Worm (Caenorhabditis elegans) whole organism, L2 larva: ENCODE results near the gene tbx-2.

Experiments used
- C34F6.9 ChIP-seq: fragments of 150-350 bp; optimal IDR thresholded peaks from 2 replicates; lab custom pipeline; 2014; ENCODE audit warnings: missing biosample characterization, missing genetic modification characterization
- F13H6.1 ChIP-seq: sonication (generic microtip); optimal IDR thresholded peaks from 2 replicates; lab custom pipeline; 2016; ENCODE audit warnings: missing genetic modification characterization, missing compliant biosample characterization
- R02D3.7 ChIP-seq: fragments of 150-350 bp; optimal IDR thresholded peaks from 2 replicates; lab custom pipeline; 2014; ENCODE audit warnings: missing biosample characterization, missing genetic modification characterization
- Y55F3AM.14 ChIP-seq: fragments of 200-800 bp; sonication (Bioruptor generic); optimal IDR thresholded peaks from 2 replicates; lab custom pipeline; 2018; ENCODE audit warnings: mild to moderate bottlenecking, missing genetic modification characterization, missing compliant biosample characterization
- ZK546.5 ChIP-seq: sonication (generic microtip); optimal IDR thresholded peaks from 2 replicates; lab custom pipeline; 2017; ENCODE audit warnings: missing biosample characterization, missing genetic modification characterization
- alr-1 ChIP-seq: fragments of 150-350 bp; optimal IDR thresholded peaks from 2 replicates; lab custom pipeline; 2014; ENCODE audit warnings: missing biosample characterization, missing genetic modification characterization
- aly-2 ChIP-seq: fragments of 150-350 bp; optimal IDR thresholded peaks from 2 replicates; lab custom pipeline; 2014; ENCODE audit warnings: missing biosample characterization, missing genetic modification characterization
- ama-1 ChIP-seq: fragments of 150-350 bp; optimal IDR thresholded peaks from 2 replicates; lab custom pipeline; 2018; ENCODE audit warnings: inconsistent platforms
- blmp-1 ChIP-seq: sonication (generic microtip); optimal IDR thresholded peaks from 2 replicates; lab custom pipeline; 2017; ENCODE audit warnings: missing genetic modification characterization, mild to moderate bottlenecking, missing compliant biosample characterization, antibody characterized with exemption, moderate library complexity; ENCODE audit not compliant: insufficient read depth
- ceh-16 ChIP-seq: fragments of 150-350 bp; optimal IDR thresholded peaks from 2 replicates; lab custom pipeline; 2014; ENCODE audit warnings: missing biosample characterization, missing genetic modification characterization
- ceh-82 ChIP-seq: fragments of 150-350 bp; optimal IDR thresholded peaks from 2 replicates; lab custom pipeline; 2014; ENCODE audit warnings: missing biosample characterization, missing genetic modification characterization
- crh-2 ChIP-seq: sonication (generic microtip); optimal IDR thresholded peaks from 2 replicates; lab custom pipeline; 2017; ENCODE audit warnings: missing biosample characterization, missing genetic modification characterization
- dmd-4 ChIP-seq: sonication (generic microtip); optimal IDR thresholded peaks from 2 replicates; lab custom pipeline; 2017; ENCODE audit warnings: missing biosample characterization, missing genetic modification characterization
- egl-27 ChIP-seq: sonication (generic microtip); optimal IDR thresholded peaks from 3 replicates; lab custom pipeline; 2017; ENCODE audit warnings: missing biosample characterization, missing genetic modification reagents, missing genetic modification characterization
- elt-1 ChIP-seq: fragments of 150-350 bp; optimal IDR thresholded peaks from 2 replicates; lab custom pipeline; 2014; ENCODE audit warnings: missing biosample characterization, missing genetic modification characterization
- fos-1 ChIP-seq: fragments of 150-350 bp; optimal IDR thresholded peaks from 2 replicates; lab custom pipeline; 2014; ENCODE audit warnings: missing biosample characterization, missing genetic modification characterization
- gmeb-1 ChIP-seq: fragments of 150-350 bp; optimal IDR thresholded peaks from 2 replicates; lab custom pipeline; 2014; ENCODE audit warnings: missing biosample characterization, missing genetic modification characterization
- lin-11 ChIP-seq: fragments of 150-350 bp; sonication (generic microtip); optimal IDR thresholded peaks from 2 replicates; lab custom pipeline; 2014; ENCODE audit warnings: missing biosample characterization, missing genetic modification characterization, inconsistent platforms, mixed read lengths
- lin-13 ChIP-seq: fragments of 150-350 bp; optimal IDR thresholded peaks from 2 replicates; lab custom pipeline; 2014; ENCODE audit warnings: missing biosample characterization, missing genetic modification reagents, missing genetic modification characterization
- lin-39 ChIP-seq: fragments of 150-350 bp; optimal IDR thresholded peaks from 2 replicates; lab custom pipeline; 2014; ENCODE audit warnings: missing biosample characterization, missing genetic modification reagents, missing genetic modification characterization
- lsy-2 ChIP-seq, 2 experiments: fragments of 150-350 bp in 1 of 2; sonication (generic microtip) in 1 of 2; optimal IDR thresholded peaks; 2 replicates each; lab custom pipeline; 2014 to 2017; ENCODE audit warnings: missing biosample characterization in 2 of 2, missing genetic modification characterization in 2 of 2
- mab-5 ChIP-seq: fragments of 150-350 bp; optimal IDR thresholded peaks from 2 replicates; lab custom pipeline; 2014; ENCODE audit warnings: missing biosample characterization, missing genetic modification characterization
- mbf-1 ChIP-seq: sonication (generic microtip); optimal IDR thresholded peaks from 2 replicates; lab custom pipeline; 2017; ENCODE audit warnings: missing biosample characterization, missing genetic modification characterization
- mdl-1 ChIP-seq, 2 experiments: fragments of 150-350 bp in 1 of 2; sonication (generic microtip) in 1 of 2; optimal IDR thresholded peaks; 2 replicates each; lab custom pipeline; 2017; ENCODE audit warnings: missing biosample characterization in 2 of 2, missing genetic modification characterization in 2 of 2
- nhr-10 ChIP-seq: sonication (generic microtip); optimal IDR thresholded peaks from 2 replicates; lab custom pipeline; 2017; ENCODE audit warnings: missing biosample characterization, missing genetic modification characterization
- nhr-11 ChIP-seq: fragments of 150-350 bp; optimal IDR thresholded peaks from 2 replicates; lab custom pipeline; 2014; ENCODE audit warnings: missing biosample characterization, missing genetic modification characterization
- nhr-12 ChIP-seq: fragments of 150-350 bp; optimal IDR thresholded peaks from 2 replicates; lab custom pipeline; 2014; ENCODE audit warnings: missing biosample characterization, missing genetic modification characterization
- nhr-129 ChIP-seq: fragments of 150-350 bp; optimal IDR thresholded peaks from 2 replicates; lab custom pipeline; 2014; ENCODE audit warnings: missing biosample characterization, missing genetic modification characterization
- nhr-21 ChIP-seq: fragments of 150-350 bp; optimal IDR thresholded peaks from 2 replicates; lab custom pipeline; 2014; ENCODE audit warnings: missing biosample characterization, missing genetic modification characterization
- nhr-23 ChIP-seq: fragments of 150-350 bp; optimal IDR thresholded peaks from 2 replicates; lab custom pipeline; 2014; ENCODE audit warnings: missing biosample characterization, missing genetic modification reagents, missing genetic modification characterization
- nhr-237 ChIP-seq: fragments of 150-350 bp; optimal IDR thresholded peaks from 2 replicates; lab custom pipeline; 2014; ENCODE audit warnings: missing biosample characterization, missing genetic modification characterization
- nhr-25 ChIP-seq: fragments of 150-350 bp; sonication (generic microtip); optimal IDR thresholded peaks from 3 replicates; lab custom pipeline; 2014; ENCODE audit warnings: missing biosample characterization, missing genetic modification characterization
- nhr-6 ChIP-seq: fragments of 150-350 bp; optimal IDR thresholded peaks from 2 replicates; lab custom pipeline; 2014; ENCODE audit warnings: missing biosample characterization, missing genetic modification characterization
- nhr-77 ChIP-seq: fragments of 150-350 bp; optimal IDR thresholded peaks from 2 replicates; lab custom pipeline; 2014; ENCODE audit warnings: missing biosample characterization, missing genetic modification characterization
- peb-1 ChIP-seq: fragments of 150-350 bp; optimal IDR thresholded peaks from 2 replicates; lab custom pipeline; 2014; ENCODE audit warnings: missing biosample characterization, missing genetic modification characterization
- sem-4 ChIP-seq: fragments of 150-350 bp; optimal IDR thresholded peaks from 2 replicates; lab custom pipeline; 2014; ENCODE audit warnings: missing biosample characterization, missing genetic modification reagents, missing genetic modification characterization
- skn-1 ChIP-seq: sonication (generic microtip); optimal IDR thresholded peaks from 2 replicates; lab custom pipeline; 2017; ENCODE audit warnings: missing biosample characterization, missing genetic modification characterization
- sma-3 ChIP-seq: sonication (generic microtip); optimal IDR thresholded peaks from 2 replicates; lab custom pipeline; 2016; ENCODE audit warnings: missing genetic modification reagents, missing genetic modification characterization, missing compliant biosample characterization
- sma-9 ChIP-seq, 2 experiments: fragments of 150-350 bp in 1 of 2; sonication (generic microtip) in 1 of 2; optimal IDR thresholded peaks; 2 replicates each; lab custom pipeline; 2014 to 2016; ENCODE audit warnings: missing genetic modification characterization in 2 of 2, mild to moderate bottlenecking in 1 of 2, missing biosample characterization in 1 of 2, missing compliant biosample characterization in 1 of 2, missing genetic modification reagents in 1 of 2, moderate library complexity in 1 of 2
- unc-39 ChIP-seq: fragments of 150-350 bp; optimal IDR thresholded peaks from 2 replicates; lab custom pipeline; 2014; ENCODE audit warnings: missing biosample characterization, missing genetic modification characterization
- unc-55 ChIP-seq: fragments of 150-350 bp; sonication (generic microtip); optimal IDR thresholded peaks from 3 replicates; lab custom pipeline; 2014; ENCODE audit warnings: missing biosample characterization, missing genetic modification reagents, missing genetic modification characterization
- unc-62 ChIP-seq: fragments of 150-350 bp; optimal IDR thresholded peaks from 2 replicates; lab custom pipeline; 2014; ENCODE audit warnings: missing biosample characterization, missing genetic modification reagents, missing genetic modification characterization
- zag-1 ChIP-seq: fragments of 150-350 bp; optimal IDR thresholded peaks from 2 replicates; lab custom pipeline; 2014; ENCODE audit warnings: missing biosample characterization, missing genetic modification characterization
- ztf-1 ChIP-seq: fragments of 200-800 bp; sonication (Bioruptor generic); conservative IDR thresholded peaks from 2 replicates; pipeline ENCODE4 v1.3.6; 2022; ENCODE audit warnings: missing genetic modification characterization, missing compliant biosample characterization
- ztf-11 ChIP-seq: sonication (generic microtip); optimal IDR thresholded peaks from 2 replicates; lab custom pipeline; 2017; ENCODE audit warnings: missing biosample characterization, missing genetic modification characterization

tbx-2 gene

ce11 chrIII:5106893-5107471 is 29.1 kb downstream of the tbx-2 start, which contains the start of gene dpy-17:
dpy-17 (plus strand) TSS chrIII:5107330.
- no peak for TF ChIP-seq sma-3
- TF ChIP-seq F13H6.1 (tag; lab: Kevin White, UChicago), result no peak
- TF ChIP-seq dmd-4 (tag; lab: Kevin White, UChicago), result no peak
- no peak for TF ChIP-seq ZK546.5 (tag; lab: Kevin White, UChicago)
- TF ChIP-seq nhr-21 (tag; lab: Kevin White, UChicago), result no peak
- no peak for TF ChIP-seq fos-1 (tag; lab: Kevin White, UChicago)
- no peak for TF ChIP-seq unc-62 (GFP tag; lab: Kevin White, UChicago)
- no peak for TF ChIP-seq ztf-1 (GFP tag; lab: Robert Waterston, UW)
- no peak for TF ChIP-seq zag-1 (tag; lab: Kevin White, UChicago)
- TF ChIP-seq gmeb-1 (tag; lab: Kevin White, UChicago), result no peak
- TF ChIP-seq skn-1 (tag; lab: Kevin White, UChicago), result no peak
- no peak for TF ChIP-seq mbf-1 (tag; lab: Kevin White, UChicago)
- no peak for TF ChIP-seq sem-4 (tag; lab: Kevin White, UChicago)
- TF ChIP-seq C34F6.9 (tag; lab: Kevin White, UChicago), result no peak
- no peak for TF ChIP-seq nhr-11 (tag; lab: Kevin White, UChicago)

ce11 chrIII:5105485-5105884 is 30.6 kb downstream of the tbx-2 start:
- TF ChIP-seq nhr-21 (tag; lab: Kevin White, UChicago) (no peak), unc-39 (tag; lab: Kevin White, UChicago) (no peak), lin-11 (tag; lab: Kevin White, UChicago) (no peak), nhr-237 (tag; lab: Kevin White, UChicago) (no peak), nhr-10 (tag; lab: Kevin White, UChicago) (no peak), F13H6.1 (tag; lab: Kevin White, UChicago) (no peak), crh-2 (tag; lab: Kevin White, UChicago) (no peak), nhr-11 (tag; lab: Kevin White, UChicago) (no peak), mdl-1 (tag; optimal IDR thresholded peaks at IDR 0.05; lab: Kevin White, UChicago) (no peak), unc-62 (GFP tag; lab: Kevin White, UChicago) (no peak)

- TF ChIP-seq ztf-1 (GFP tag; lab: Robert Waterston, UW) (no peak), aly-2 (tag; lab: Kevin White, UChicago) (no peak), alr-1 (tag; lab: Kevin White, UChicago) (no peak), mdl-1 (tag; optimal IDR thresholded peaks at IDR 0.05; lab: Kevin White, UChicago) (no peak), mab-5 (tag; lab: Kevin White, UChicago) (peak; percentile 2), unc-39 (tag; lab: Kevin White, UChicago) (no peak), nhr-12 (tag; lab: Kevin White, UChicago) (no peak), unc-62 (GFP tag; lab: Kevin White, UChicago) (no peak), peb-1 (tag; lab: Kevin White, UChicago) (no peak), nhr-77 (no peak), lin-11 (tag; lab: Kevin White, UChicago) (no peak), ceh-16 (no peak), nhr-6 (tag; lab: Kevin White, UChicago) (no peak), elt-1 (tag; lab: Kevin White, UChicago) (no peak), Y55F3AM.14 (no peak), sma-9 (GFP tag; optimal IDR thresholded peaks at IDR 0.05; lab: Kevin White, UChicago) (peak; percentile 43), sma-9 (tag; optimal IDR thresholded peaks at IDR 0.05; lab: Kevin White, UChicago) (no peak), ztf-11 (tag; lab: Kevin White, UChicago) (no peak), lin-13 (GFP tag; lab: Kevin White, UChicago) (peak; percentile 46), R02D3.7 (tag; lab: Kevin White, UChicago) (no peak), gmeb-1 (tag; lab: Kevin White, UChicago) (peak; percentile 40), nhr-25 (peak; percentile 23), mbf-1 (tag; lab: Kevin White, UChicago) (no peak), nhr-10 (tag; lab: Kevin White, UChicago) (no peak), ZK546.5 (tag; lab: Kevin White, UChicago) (no peak), dmd-4 (tag; lab: Kevin White, UChicago) (no peak), zag-1 (tag; lab: Kevin White, UChicago) (no peak), blmp-1 (tag; lab: Kevin White, UChicago) (no peak), nhr-21 (tag; lab: Kevin White, UChicago) (no peak), sem-4 (tag; lab: Kevin White, UChicago) (no peak), ama-1 (lab: Kevin White, UChicago) (no peak), C34F6.9 (tag; lab: Kevin White, UChicago) (peak; percentile 83), lin-39 (tag; lab: Kevin White, UChicago) (no peak), nhr-11 (tag; lab: Kevin White, UChicago) (no peak), sma-3 (peak; percentile 54), nhr-237 (tag; lab: Kevin White, UChicago) (no peak), crh-2 (tag; lab: Kevin White, UChicago) (peak; percentile 35), nhr-23 (tag; lab: Kevin White, UChicago) (no peak), unc-55 (GFP tag; lab: Kevin White, UChicago) (peak; percentile 74), egl-27 (no peak), nhr-129 (tag; lab: Kevin White, UChicago) (no peak), lsy-2 (tag; optimal IDR thresholded peaks at IDR 0.05; lab: Kevin White, UChicago) (peak in 1 of 2 experiments; percentile 69), ceh-82 (tag; lab: Kevin White, UChicago) (no peak), skn-1 (tag; lab: Kevin White, UChicago) (no peak)
Measured at ce11 chrIII:5102616-5103015, 33.5 kb downstream of the tbx-2 start, which contains the start of gene F54D8.6. F54D8.6 (plus strand) TSS chrIII:5102985.
